Worm (Caenorhabditis elegans) whole organism, L1 larva: Measurements from ENCODE around the gene F02C12.1.

Experiments
- C04F5.9 ChIP-seq: sonication (generic microtip); optimal IDR thresholded peaks from 2 replicates; lab custom pipeline; 2016; ENCODE audit warnings: missing genetic modification characterization, missing compliant biosample characterization
- C16A3.4 ChIP-seq: fragments of 150-350 bp; optimal IDR thresholded peaks from 2 replicates; lab custom pipeline; 2014; ENCODE audit warnings: missing biosample characterization, missing genetic modification characterization
- F16B12.6 ChIP-seq: fragments of 150-350 bp; optimal IDR thresholded peaks from 2 replicates; lab custom pipeline; 2014; ENCODE audit warnings: missing biosample characterization, missing genetic modification characterization
- Y116A8C.19 ChIP-seq: sonication (generic microtip); optimal IDR thresholded peaks from 2 replicates; lab custom pipeline; 2016; ENCODE audit warnings: missing compliant biosample characterization, missing genetic modification characterization, borderline replicate concordance
- blmp-1 ChIP-seq: fragments of 150-350 bp; optimal IDR thresholded peaks from 2 replicates; lab custom pipeline; 2014; ENCODE audit warnings: missing biosample characterization, missing genetic modification characterization
- ceh-63 ChIP-seq: fragments of 200-800 bp; sonication (Bioruptor generic); optimal IDR thresholded peaks from 2 replicates; lab custom pipeline; 2018; ENCODE audit warnings: mild to moderate bottlenecking, missing genetic modification characterization, missing compliant biosample characterization
- ceh-90 ChIP-seq: sonication (generic microtip); optimal IDR thresholded peaks from 2 replicates; lab custom pipeline; 2016; ENCODE audit warnings: missing genetic modification characterization, missing compliant biosample characterization
- ces-1 ChIP-seq: fragments of 150-350 bp; optimal IDR thresholded peaks from 2 replicates; lab custom pipeline; 2014; ENCODE audit warnings: missing biosample characterization, missing genetic modification reagents, missing genetic modification characterization
- dpl-1 ChIP-seq, 3 experiments: fragments of 150-350 bp in 2 of 3; sonication (generic microtip) in 1 of 3; optimal IDR thresholded peaks; 2 replicates each; lab custom pipeline; 2014 to 2017; ENCODE audit warnings: missing biosample characterization in 3 of 3, missing genetic modification characterization in 3 of 3, missing genetic modification reagents in 3 of 3
- dsc-1 ChIP-seq: sonication (generic microtip); optimal IDR thresholded peaks from 2 replicates; lab custom pipeline; 2016; ENCODE audit warnings: mild to moderate bottlenecking, missing genetic modification characterization, missing compliant biosample characterization
- egl-13 ChIP-seq: sonication (generic microtip); optimal IDR thresholded peaks from 2 replicates; lab custom pipeline; 2016; ENCODE audit warnings: missing genotype, missing genetic modification reagents, missing genetic modification characterization, missing compliant biosample characterization
- elt-3 ChIP-seq, 6 experiments: fragments of 150-350 bp in 1 of 6; sonication (generic microtip); optimal IDR thresholded peaks; 2 replicates each; lab custom pipeline; 2017 to 2018; ENCODE audit warnings: missing biosample characterization in 6 of 6, missing genetic modification characterization in 6 of 6, inconsistent platforms in 1 of 6
- fkh-4 ChIP-seq: sonication (generic microtip); optimal IDR thresholded peaks from 2 replicates; lab custom pipeline; 2016; ENCODE audit warnings: missing compliant biosample characterization, missing genetic modification characterization, borderline replicate concordance
- fkh-8 ChIP-seq: sonication (generic microtip); optimal IDR thresholded peaks from 2 replicates; lab custom pipeline; 2016; ENCODE audit warnings: mild to moderate bottlenecking, missing genetic modification characterization, missing compliant biosample characterization
- fos-1 ChIP-seq: fragments of 150-350 bp; optimal IDR thresholded peaks from 2 replicates; lab custom pipeline; 2014; ENCODE audit warnings: missing biosample characterization, missing genetic modification characterization
- hlh-17 ChIP-seq: fragments of 200-800 bp; sonication (Bioruptor generic); optimal IDR thresholded peaks from 2 replicates; lab custom pipeline; 2018; ENCODE audit warnings: missing genetic modification characterization, mild to moderate bottlenecking, missing compliant biosample characterization, moderate library complexity, borderline replicate concordance
- isw-1 ChIP-seq: fragments of 200-800 bp; sonication (Bioruptor generic); IDR thresholded peaks from 2 replicates; pipeline ENCODE4 v1.3.6; 2022; ENCODE audit warnings: missing genetic modification characterization, missing compliant biosample characterization
- jun-1 ChIP-seq: fragments of 150-350 bp; optimal IDR thresholded peaks from 2 replicates; lab custom pipeline; 2014; ENCODE audit warnings: missing biosample characterization, missing genetic modification reagents, missing genetic modification characterization
- lin-14 ChIP-seq: fragments of 200-800 bp; sonication (Bioruptor generic); optimal IDR thresholded peaks from 2 replicates; lab custom pipeline; 2018; ENCODE audit warnings: mild to moderate bottlenecking, missing genetic modification characterization, moderate library complexity, missing compliant biosample characterization
- lin-35 ChIP-seq, 2 experiments: fragments of 150-350 bp; optimal IDR thresholded peaks; 2 replicates each; lab custom pipeline; 2014; ENCODE audit warnings: missing biosample characterization in 2 of 2, missing genetic modification characterization in 2 of 2, missing genetic modification reagents in 2 of 2
- lin-39 ChIP-seq: fragments of 150-350 bp; optimal IDR thresholded peaks from 2 replicates; lab custom pipeline; 2014; ENCODE audit warnings: missing biosample characterization, missing genetic modification reagents, missing genetic modification characterization
- lsy-2 ChIP-seq, 2 experiments: fragments of 150-350 bp; optimal IDR thresholded peaks; 2 replicates each; lab custom pipeline; 2014; ENCODE audit warnings: missing biosample characterization in 2 of 2, missing genetic modification characterization in 2 of 2
- mab-9 ChIP-seq: fragments of 200-800 bp; sonication (Bioruptor generic); IDR thresholded peaks from 2 replicates; pipeline ENCODE4 v1.3.6; 2022; ENCODE audit warnings: missing genetic modification reagents, missing genetic modification characterization, missing compliant biosample characterization
- mdl-1 ChIP-seq, 2 experiments: fragments of 150-350 bp; optimal IDR thresholded peaks; 2 replicates each; lab custom pipeline; 2014 to 2017; ENCODE audit warnings: missing biosample characterization in 2 of 2, missing genetic modification characterization in 2 of 2, inconsistent platforms in 1 of 2
- mep-1 ChIP-seq: fragments of 150-350 bp; optimal IDR thresholded peaks from 2 replicates; lab custom pipeline; 2014; ENCODE audit warnings: missing biosample characterization, missing genetic modification characterization
- nhr-12 ChIP-seq: sonication (generic microtip); optimal IDR thresholded peaks from 2 replicates; lab custom pipeline; 2017; ENCODE audit warnings: missing biosample characterization, missing genetic modification characterization
- nhr-19 ChIP-seq: fragments of 200-800 bp; sonication (Bioruptor generic); conservative IDR thresholded peaks from 2 replicates; pipeline ENCODE4 v1.3.6; 2022; ENCODE audit warnings: missing genetic modification characterization, missing compliant biosample characterization
- nhr-20 ChIP-seq: sonication (generic microtip); optimal IDR thresholded peaks from 2 replicates; lab custom pipeline; 2016; ENCODE audit warnings: mild to moderate bottlenecking, missing genetic modification characterization, missing compliant biosample characterization
- nhr-237 ChIP-seq: fragments of 150-350 bp; optimal IDR thresholded peaks from 2 replicates; lab custom pipeline; 2014; ENCODE audit warnings: missing biosample characterization, missing genetic modification characterization
- nhr-47 ChIP-seq: sonication (generic microtip); optimal IDR thresholded peaks from 2 replicates; lab custom pipeline; 2016; ENCODE audit warnings: mild to moderate bottlenecking, missing genetic modification characterization, moderate library complexity, missing compliant biosample characterization
- nhr-71 ChIP-seq: sonication (generic microtip); optimal IDR thresholded peaks from 2 replicates; lab custom pipeline; 2016; ENCODE audit warnings: mild to moderate bottlenecking, missing genetic modification characterization, moderate library complexity, missing compliant biosample characterization
- nhr-76 ChIP-seq: sonication (generic microtip); optimal IDR thresholded peaks from 2 replicates; lab custom pipeline; 2017; ENCODE audit warnings: missing biosample characterization, missing genetic modification characterization
- nhr-84 ChIP-seq: sonication (generic microtip); optimal IDR thresholded peaks from 2 replicates; lab custom pipeline; 2017; ENCODE audit warnings: missing biosample characterization, missing genetic modification characterization
- nhr-85 ChIP-seq: sonication (generic microtip); peaks from one replicate; lab custom pipeline; 2016; ENCODE audit warnings: missing genetic modification characterization, inconsistent platforms, missing compliant biosample characterization
- nhr-90 ChIP-seq: sonication (generic microtip); optimal IDR thresholded peaks from 2 replicates; lab custom pipeline; 2016; ENCODE audit warnings: mild to moderate bottlenecking, missing genetic modification characterization, missing compliant biosample characterization; ENCODE audit not compliant: poor library complexity
- pax-3 ChIP-seq: fragments of 200-800 bp; sonication (Bioruptor generic); optimal IDR thresholded peaks from 2 replicates; lab custom pipeline; 2018; ENCODE audit warnings: mild to moderate bottlenecking, missing genetic modification characterization, moderate library complexity, missing compliant biosample characterization
- rnt-1 ChIP-seq: sonication (generic microtip); optimal IDR thresholded peaks from 2 replicates; lab custom pipeline; 2016; ENCODE audit warnings: mild to moderate bottlenecking, missing genetic modification characterization, moderate library complexity, missing compliant biosample characterization
- snpc-4 ChIP-seq: fragments of 150-350 bp; optimal IDR thresholded peaks from 2 replicates; lab custom pipeline; 2014; ENCODE audit warnings: missing biosample characterization, missing genetic modification characterization
- snu-23 ChIP-seq: sonication (generic microtip); optimal IDR thresholded peaks from 2 replicates; lab custom pipeline; 2016; ENCODE audit warnings: missing genetic modification characterization, missing compliant biosample characterization
- sptf-1 ChIP-seq: fragments of 150-350 bp; optimal IDR thresholded peaks from 2 replicates; lab custom pipeline; 2014; ENCODE audit warnings: missing biosample characterization, missing genetic modification characterization
- sup-37 ChIP-seq: fragments of 200-800 bp; sonication (Bioruptor generic); optimal IDR thresholded peaks from 2 replicates; lab custom pipeline; 2018; ENCODE audit warnings: mild to moderate bottlenecking, missing genetic modification characterization, missing compliant biosample characterization
- tbx-2 ChIP-seq: sonication (generic microtip); optimal IDR thresholded peaks from 2 replicates; lab custom pipeline; 2016; ENCODE audit warnings: missing genetic modification characterization, missing compliant biosample characterization
- tlp-1 ChIP-seq: fragments of 150-350 bp; optimal IDR thresholded peaks from 2 replicates; lab custom pipeline; 2014; ENCODE audit warnings: missing biosample characterization, missing genetic modification characterization
- unc-130 ChIP-seq: fragments of 150-350 bp; optimal IDR thresholded peaks from 2 replicates; lab custom pipeline; 2017; ENCODE audit warnings: missing biosample characterization, missing genetic modification characterization, inconsistent platforms
- unc-62 ChIP-seq: fragments of 150-350 bp; optimal IDR thresholded peaks from 2 replicates; lab custom pipeline; 2014; ENCODE audit warnings: missing biosample characterization, missing genetic modification reagents, missing genetic modification characterization
- unc-86 ChIP-seq: sonication (generic microtip); optimal IDR thresholded peaks from 2 replicates; lab custom pipeline; 2016; ENCODE audit warnings: missing genetic modification characterization, missing compliant biosample characterization
- unc-98 ChIP-seq: fragments of 200-800 bp; sonication (Bioruptor generic); IDR thresholded peaks from 2 replicates; pipeline ENCODE4 v1.3.6; 2022; ENCODE audit warnings: missing genetic modification characterization, missing compliant biosample characterization
- zip-4 ChIP-seq: fragments of 200-800 bp; sonication (Bioruptor generic); optimal IDR thresholded peaks from 2 replicates; lab custom pipeline; 2018; ENCODE audit warnings: mild to moderate bottlenecking, missing genetic modification characterization, moderate library complexity, missing compliant biosample characterization
- ztf-11 ChIP-seq, 2 experiments: sonication (generic microtip); optimal IDR thresholded peaks; 2 replicates each; lab custom pipeline; 2016 to 2017; ENCODE audit warnings: missing genetic modification characterization in 2 of 2, missing biosample characterization in 1 of 2, missing compliant biosample characterization in 1 of 2

F02C12.1 gene

DNA sequence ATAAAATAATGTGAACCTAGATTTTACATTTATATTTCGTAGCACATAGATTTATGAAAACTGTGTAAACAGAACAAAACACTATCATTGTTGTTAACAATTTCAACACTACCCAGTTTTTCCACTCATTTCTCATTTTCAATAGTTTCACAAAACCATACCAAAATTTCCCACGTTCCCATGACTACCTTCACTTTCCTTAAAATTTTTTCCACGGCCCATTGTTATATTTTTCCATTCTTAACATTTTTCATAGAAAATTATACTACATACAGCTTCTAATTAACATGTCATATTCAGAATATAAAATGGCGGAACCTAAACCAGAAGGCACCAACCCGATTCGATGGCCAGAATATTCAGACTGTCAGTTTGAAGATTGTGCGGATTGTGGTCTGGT lies at the start of gene F02C12.1:
TSS of gene F02C12.1 (plus strand) at position 301 of the 400 bp plus-strand sequence.
- TF ChIP-seq pax-3 (tag; lab: Kevin White, UChicago) (no peak), lsy-2 (tag; optimal IDR thresholded peaks at IDR 0.05; lab: Kevin White, UChicago) (no peak), lin-39 (tag; lab: Kevin White, UChicago) (no peak), C04F5.9 (tag; lab: Kevin White, UChicago) (no peak), ceh-90 (tag; lab: Kevin White, UChicago) (no peak), fkh-4 (tag; lab: Kevin White, UChicago) (no peak), ces-1 (GFP tag; lab: Kevin White, UChicago) (no peak), fos-1 (no peak), egl-13 (no peak), rnt-1 (tag; lab: Kevin White, UChicago) (no peak)

DNA sequence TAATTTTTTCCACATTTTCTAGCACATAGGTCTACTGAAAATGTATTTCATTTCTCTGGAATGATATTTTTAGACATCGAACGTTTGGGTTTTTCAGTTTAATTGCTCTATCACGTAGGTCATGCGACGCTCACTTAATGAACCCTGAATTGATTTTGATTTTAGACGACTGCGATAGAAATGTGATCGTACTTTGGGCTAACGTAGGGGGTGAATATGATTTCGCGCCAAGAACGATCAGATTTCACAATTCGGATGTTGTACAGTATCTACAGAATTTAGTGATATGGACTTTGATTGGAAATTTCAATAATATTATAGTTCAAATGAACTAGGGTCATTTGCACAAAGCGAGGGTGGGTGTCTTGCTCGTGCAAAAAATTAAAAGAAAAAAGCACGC lies 49.7 kb upstream of the F02C12.1 start:
- TF ChIP-seq elt-3 (tag; optimal IDR thresholded peaks at IDR 0.05; lab: Kevin White, UChicago) (peak in 1 of 6 experiments; percentile 52), unc-130 (tag; lab: Kevin White, UChicago) (no peak), hlh-17 (no peak), lin-35 (GFP tag; optimal IDR thresholded peaks at IDR 0.05; lab: Kevin White, UChicago) (peak in 1 of 2 experiments; percentile 45), nhr-20 (tag; lab: Kevin White, UChicago) (peak; percentile 70), snu-23 (GFP tag; lab: Kevin White, UChicago) (peak; percentile 27), nhr-71 (peak; percentile 41), lin-14 (GFP tag; lab: Kevin White, UChicago) (peak; percentile 24), tbx-2 (tag; lab: Kevin White, UChicago) (peak; percentile 23), ztf-11 (tag; optimal IDR thresholded peaks at IDR 0.05; lab: Kevin White, UChicago) (no peak), tlp-1 (tag; lab: Kevin White, UChicago) (no peak), unc-98 (GFP tag; lab: Robert Waterston, UW) (no peak), nhr-76 (tag; lab: Kevin White, UChicago) (no peak), nhr-19 (GFP tag; lab: Robert Waterston, UW) (peak; percentile 82), mdl-1 (tag; optimal IDR thresholded peaks at IDR 0.05; lab: Kevin White, UChicago) (peak in 1 of 2 experiments; percentile 24), nhr-85 (tag; lab: Kevin White, UChicago) (peak; percentile 71), blmp-1 (tag; lab: Kevin White, UChicago) (peak; percentile 0), dpl-1 (GFP tag; optimal IDR thresholded peaks at IDR 0.05; lab: Kevin White, UChicago) (no peak), nhr-90 (peak; percentile 16)
- TF ChIP-seq, all 84 proteins: peak for 12

DNA sequence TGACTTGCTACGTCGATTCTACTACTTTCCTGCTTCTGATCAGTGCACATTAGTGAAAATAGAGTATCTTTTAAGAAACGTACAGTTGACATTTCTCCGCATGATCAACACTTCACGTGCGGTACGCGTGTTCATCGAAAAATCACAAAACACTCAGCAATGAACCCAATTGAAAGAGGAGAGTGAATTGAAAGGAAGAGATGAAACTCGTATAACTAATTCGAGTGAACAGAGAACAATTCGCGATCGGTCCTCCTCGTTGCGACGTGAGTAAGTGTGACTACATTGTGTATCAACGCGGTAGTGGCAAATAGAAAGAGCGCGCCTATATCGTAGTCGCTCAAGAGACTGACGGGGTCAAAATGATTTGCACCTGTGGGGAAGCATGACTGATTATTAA lies 48.4 kb upstream of the F02C12.1 start:
- TF ChIP-seq F16B12.6 (tag; lab: Kevin White, UChicago) (no peak), sptf-1 (tag; lab: Kevin White, UChicago) (no peak), sup-37 (GFP tag; lab: Kevin White, UChicago) (peak; percentile 48), unc-86 (tag; lab: Kevin White, UChicago) (no peak), nhr-237 (peak; percentile 15), unc-62 (GFP tag; lab: Kevin White, UChicago) (no peak), egl-13 (no peak), elt-3 (tag; optimal IDR thresholded peaks at IDR 0.05; lab: Kevin White, UChicago) (peak in 5 of 6 experiments; percentile 33 to 92 (median 83)), Y116A8C.19 (tag; lab: Kevin White, UChicago) (no peak), lin-35 (GFP tag; optimal IDR thresholded peaks at IDR 0.05; lab: Kevin White, UChicago) (peak in 1 of 2 experiments; percentile 84), isw-1 (GFP tag; lab: Robert Waterston, UW) (no peak), mab-9 (no peak), nhr-12 (tag; lab: Kevin White, UChicago) (no peak), nhr-71 (peak; percentile 92), nhr-47 (tag; lab: Kevin White, UChicago) (peak; percentile 73), fkh-8 (tag; lab: Kevin White, UChicago) (no peak), unc-130 (tag; lab: Kevin White, UChicago) (no peak), nhr-85 (tag; lab: Kevin White, UChicago) (peak; percentile 99), snu-23 (GFP tag; lab: Kevin White, UChicago) (peak; percentile 88), nhr-84 (tag; lab: Kevin White, UChicago) (no peak), lin-39 (tag; lab: Kevin White, UChicago) (no peak), C16A3.4 (peak; percentile 75), snpc-4 (tag; lab: Kevin White, UChicago) (no peak), ceh-63 (GFP tag; lab: Kevin White, UChicago) (no peak), jun-1 (tag; lab: Kevin White, UChicago) (peak; percentile 67), nhr-90 (peak; percentile 88), zip-4 (GFP tag; lab: Kevin White, UChicago) (no peak), dsc-1 (tag; lab: Kevin White, UChicago) (no peak), mep-1 (peak; percentile 65)
